Fruit fly (Drosophila melanogaster): ENCODE data around the gene Sgs7.

Gene Sgs7

dm6 chr3L:11491222-11491873 lies 18.3 kb upstream of the Sgs7 start (continued):
- TF ChIP-seq BtbVII (GFP tag; optimal IDR thresholded peaks at IDR 0.05), result peak; percentile 61
- TF ChIP-seq ase (GFP tag; IDR thresholded peaks at IDR 0.05), result peak; percentile 46; the same call in 1 of the 3 replicates
- peak; percentile 43; the same call in 1 of the 2 replicates for TF ChIP-seq CG31441 (GFP tag; IDR thresholded peaks at IDR 0.05)
- 0 out of 2 replicates have a peak, but pooled peaks have one; percentile 38 for TF ChIP-seq Awh (GFP tag; IDR thresholded peaks at IDR 0.05)
- TF ChIP-seq CG12391 (tag; optimal IDR thresholded peaks at IDR 0.05), result peak; percentile 54
- TF ChIP-seq CG15601 (tag; optimal IDR thresholded peaks at IDR 0.05), result no peak
- TF ChIP-seq tap (tag; optimal IDR thresholded peaks at IDR 0.05), result peak; percentile 58
- TF ChIP-seq schlank (tag; optimal IDR thresholded peaks at IDR 0.05), result peak; percentile 8
- no peak for TF ChIP-seq tup (GFP tag; optimal IDR thresholded peaks at IDR 0.05)
- no peak; the same call in 2 of the 3 replicates for TF ChIP-seq Mrtf (GFP tag; IDR thresholded peaks at IDR 0.05)
- peak; percentile 48 for TF ChIP-seq HHEX (GFP tag; optimal IDR thresholded peaks at IDR 0.05)
- TF ChIP-seq trem (tag; optimal IDR thresholded peaks at IDR 0.05), result peak; percentile 14
- TF ChIP-seq unpg (GFP tag; optimal IDR thresholded peaks at IDR 0.05), result peak; percentile 64
- TF ChIP-seq sqz (GFP tag; optimal IDR thresholded peaks at IDR 0.05), result no peak
- peak; percentile 80 for TF ChIP-seq dysf (GFP tag; IDR thresholded peaks at IDR 0.05)
- TF ChIP-seq lola (GFP tag; optimal IDR thresholded peaks at IDR 0.05), result peak in 1 of 3 experiments; percentile 18
- no peak for TF ChIP-seq CG30020 (tag; optimal IDR thresholded peaks at IDR 0.05)
- TF ChIP-seq Rfx (GFP tag; IDR thresholded peaks at IDR 0.05), result peak; percentile 77
- TF ChIP-seq CG17612 (GFP tag; IDR thresholded peaks at IDR 0.05), result 0 out of 2 replicates have a peak, but pooled peaks have one; percentile 11
- peak; percentile 34 for TF ChIP-seq CG16815 (GFP tag; optimal IDR thresholded peaks at IDR 0.05)
- peak; percentile 65 for TF ChIP-seq CG4820 (GFP tag; optimal IDR thresholded peaks at IDR 0.05)
- peak; percentile 52 for TF ChIP-seq Chrac-16 (GFP tag; optimal IDR thresholded peaks at IDR 0.05)
- TF ChIP-seq pho (GFP tag; optimal IDR thresholded peaks at IDR 0.05), result peak; percentile 27
- TF ChIP-seq Stat92E (GFP tag; optimal IDR thresholded peaks at IDR 0.05), result peak in 1 of 3 experiments; percentile 27
- peak; percentile 74 for TF ChIP-seq CG7839 (tag; optimal IDR thresholded peaks at IDR 0.05)
- TF ChIP-seq NC2β (GFP tag; optimal IDR thresholded peaks at IDR 0.05), result no peak
- TF ChIP-seq CG6654 (GFP tag; optimal IDR thresholded peaks at IDR 0.05), result peak; percentile 13
- peak; percentile 46; the same call in 1 of the 2 replicates for TF ChIP-seq wdn (GFP tag; IDR thresholded peaks at IDR 0.05)
- TF ChIP-seq Dip3 (GFP tag; optimal IDR thresholded peaks at IDR 0.05), result peak; percentile 60
- TF ChIP-seq lmd (GFP tag; IDR thresholded peaks at IDR 0.05), result peak; percentile 70
- peak; percentile 72 for TF ChIP-seq Ptx1 (GFP tag; IDR thresholded peaks at IDR 0.05)
- peak; percentile 50 for TF ChIP-seq fd96Cb (tag; optimal IDR thresholded peaks at IDR 0.05)
- no peak for TF ChIP-seq CG16813 (GFP tag; IDR thresholded peaks at IDR 0.05; ENCODE audit: partially characterized antibody)
- no peak for TF ChIP-seq CG3065 (GFP tag; optimal IDR thresholded peaks at IDR 0.05)
- TF ChIP-seq CG2678 (tag; optimal IDR thresholded peaks at IDR 0.05), result peak; percentile 78
- TF ChIP-seq ERR (GFP tag; optimal IDR thresholded peaks at IDR 0.05), result peak; percentile 23
- TF ChIP-seq Hmx (GFP tag; optimal IDR thresholded peaks at IDR 0.05), result no peak
- TF ChIP-seq otp (GFP tag; IDR thresholded peaks at IDR 0.05), result peak; percentile 55; the same call in 1 of the 3 replicates
- TF ChIP-seq peb (GFP tag; IDR thresholded peaks at IDR 0.05), result 0 out of 2 replicates have a peak, but pooled peaks have one; percentile 12
- TF ChIP-seq CG1603 (tag; optimal IDR thresholded peaks at IDR 0.05), result peak; percentile 38
